Worm (Caenorhabditis elegans): ENCODE results near the gene W08F4.3.
"Not testable (repeated sequence)": the region's sequence is repeated elsewhere in the genome, so short reads cannot be mapped to it uniquely, and the experiment has no call there.

Gene W08F4.3

ce11 chrII:580189-580643, at the start of gene W08F4.3, which contains the start of gene cdc-37:
TSS of gene W08F4.3 (plus strand) at chrII:580602.
TSS of gene cdc-37 (minus strand) at chrII:580593.
- TF ChIP-seq mab-5 (tag; optimal IDR thresholded peaks at IDR 0.05) (no peak), ces-1 (GFP tag; optimal IDR thresholded peaks at IDR 0.05) (peak; percentile 31), unc-120 (tag; optimal IDR thresholded peaks at IDR 0.05; ENCODE audit: poor library complexity, severe bottlenecking) (peak; percentile 98)

- TF ChIP-seq elt-1 (tag; optimal IDR thresholded peaks at IDR 0.05; ENCODE audit: borderline replicate concordance, insufficient read depth); ceh-83 (GFP tag; optimal IDR thresholded peaks at IDR 0.05); hlh-1 (tag; optimal IDR thresholded peaks at IDR 0.05): not testable (repeated sequence)
Measured at ce11 chrII:535226-535625, 45.2 kb upstream of the W08F4.3 start, which contains the start of gene T27A1.3. TSS of gene T27A1.3 (plus strand) at chrII:535526.

DNA sequence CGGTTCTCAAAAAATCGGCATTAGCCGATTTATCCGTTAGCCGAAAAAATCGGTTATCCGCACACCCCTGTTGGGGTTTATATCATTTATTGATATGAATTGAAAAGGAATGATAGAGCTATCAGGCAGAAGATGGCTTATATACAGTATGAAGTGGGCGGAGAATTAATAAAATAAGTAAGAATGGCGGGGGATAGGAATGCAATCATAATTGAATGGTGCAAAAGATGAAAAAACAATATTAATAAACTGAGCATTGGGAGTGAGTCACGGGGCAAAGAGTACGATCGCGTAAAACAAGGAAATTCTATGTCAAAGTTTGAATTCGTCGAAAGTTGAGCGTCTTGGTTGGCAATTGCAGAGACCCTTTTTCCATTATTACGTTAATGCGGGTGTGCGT, 43.6 kb upstream of the W08F4.3 start, which contains the start of gene T27A1.2:
T27A1.2 (minus strand) TSS at position 101 of the 400 bp plus-strand sequence.
- TF ChIP-seq sem-2 (GFP tag; optimal IDR thresholded peaks at IDR 0.05) (no peak), unc-62 (GFP tag; optimal IDR thresholded peaks at IDR 0.05) (no peak), ceh-43 (GFP tag; optimal IDR thresholded peaks at IDR 0.05) (no peak), pha-4 (tag; optimal IDR thresholded peaks at IDR 0.05) (no peak), lsy-2 (tag; optimal IDR thresholded peaks at IDR 0.05) (no peak)

ce11 chrII:542416-542815, 38.0 kb upstream of the W08F4.3 start:
- TF ChIP-seq mep-1 (tag; optimal IDR thresholded peaks at IDR 0.05) (no peak), nhr-12 (tag; optimal IDR thresholded peaks at IDR 0.05) (no peak), ceh-43 (GFP tag; optimal IDR thresholded peaks at IDR 0.05) (no peak), ces-1 (GFP tag; optimal IDR thresholded peaks at IDR 0.05) (no peak), sptf-1 (tag; optimal IDR thresholded peaks at IDR 0.05) (no peak), flh-1 (GFP tag; optimal IDR thresholded peaks at IDR 0.05) (no peak), sem-2 (GFP tag; optimal IDR thresholded peaks at IDR 0.05) (no peak), mls-2 (tag; optimal IDR thresholded peaks at IDR 0.05) (no peak), nhr-237 (tag; optimal IDR thresholded peaks at IDR 0.05) (no peak), bed-3 (GFP tag; optimal IDR thresholded peaks at IDR 0.05) (no peak), elt-1 (tag; optimal IDR thresholded peaks at IDR 0.05; ENCODE audit: borderline replicate concordance, insufficient read depth) (no peak)

DNA sequence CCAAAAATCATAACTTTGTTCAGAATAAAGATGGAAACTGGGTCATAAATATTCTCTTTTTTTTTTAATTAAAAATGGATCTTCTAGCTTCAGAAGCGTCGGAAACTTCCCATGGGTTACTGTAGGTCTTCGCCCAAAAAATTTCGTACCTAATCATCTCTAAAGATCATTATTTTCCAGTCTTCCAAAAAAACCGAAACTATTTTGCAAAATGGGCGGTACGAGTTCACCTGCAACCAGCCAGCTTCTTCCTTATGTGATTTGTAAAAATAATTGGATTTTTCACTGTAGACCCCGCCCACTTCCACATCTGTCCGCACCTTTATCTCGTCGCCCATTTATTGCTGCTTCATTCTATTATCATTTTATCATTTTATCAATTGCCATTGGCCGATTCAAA, 34.0 kb upstream of the W08F4.3 start, which contains the start of gene mlt-10:
mlt-10 (plus strand) TSS at position 301 of the 400 bp plus-strand sequence.
- TF ChIP-seq mab-5 (tag; optimal IDR thresholded peaks at IDR 0.05) (no peak), bed-3 (GFP tag; optimal IDR thresholded peaks at IDR 0.05) (no peak), snpc-4 (tag; optimal IDR thresholded peaks at IDR 0.05) (no peak), ceh-43 (GFP tag; optimal IDR thresholded peaks at IDR 0.05) (no peak), zip-8 (tag; optimal IDR thresholded peaks at IDR 0.05) (no peak), sem-2 (GFP tag; optimal IDR thresholded peaks at IDR 0.05) (no peak), mls-2 (tag; optimal IDR thresholded peaks at IDR 0.05) (no peak), nhr-28 (tag; optimal IDR thresholded peaks at IDR 0.05) (no peak)

ce11 chrII:549501-549900, 30.9 kb upstream of the W08F4.3 start:
- no peak for TF ChIP-seq mep-1 (tag; optimal IDR thresholded peaks at IDR 0.05)
- TF ChIP-seq ztf-11 (tag; optimal IDR thresholded peaks at IDR 0.05), result no peak
- TF ChIP-seq pha-4 (tag; optimal IDR thresholded peaks at IDR 0.05), result no peak
- TF ChIP-seq ces-1 (GFP tag; optimal IDR thresholded peaks at IDR 0.05), result no peak
- no peak for TF ChIP-seq nhr-2 (tag; optimal IDR thresholded peaks at IDR 0.05)
- no peak for TF ChIP-seq mls-2 (tag; optimal IDR thresholded peaks at IDR 0.05)
- no peak for TF ChIP-seq snpc-4 (tag; optimal IDR thresholded peaks at IDR 0.05)
- no peak for TF ChIP-seq flh-1 (GFP tag; optimal IDR thresholded peaks at IDR 0.05)
- TF ChIP-seq nhr-237 (tag; optimal IDR thresholded peaks at IDR 0.05), result no peak
- TF ChIP-seq unc-39 (tag; optimal IDR thresholded peaks at IDR 0.05), result no peak
- no peak for TF ChIP-seq unc-120 (tag; optimal IDR thresholded peaks at IDR 0.05; ENCODE audit: poor library complexity, severe bottlenecking)
- TF ChIP-seq hlh-1 (tag; optimal IDR thresholded peaks at IDR 0.05), result no peak
- TF ChIP-seq zip-8 (tag; optimal IDR thresholded peaks at IDR 0.05), result no peak

DNA sequence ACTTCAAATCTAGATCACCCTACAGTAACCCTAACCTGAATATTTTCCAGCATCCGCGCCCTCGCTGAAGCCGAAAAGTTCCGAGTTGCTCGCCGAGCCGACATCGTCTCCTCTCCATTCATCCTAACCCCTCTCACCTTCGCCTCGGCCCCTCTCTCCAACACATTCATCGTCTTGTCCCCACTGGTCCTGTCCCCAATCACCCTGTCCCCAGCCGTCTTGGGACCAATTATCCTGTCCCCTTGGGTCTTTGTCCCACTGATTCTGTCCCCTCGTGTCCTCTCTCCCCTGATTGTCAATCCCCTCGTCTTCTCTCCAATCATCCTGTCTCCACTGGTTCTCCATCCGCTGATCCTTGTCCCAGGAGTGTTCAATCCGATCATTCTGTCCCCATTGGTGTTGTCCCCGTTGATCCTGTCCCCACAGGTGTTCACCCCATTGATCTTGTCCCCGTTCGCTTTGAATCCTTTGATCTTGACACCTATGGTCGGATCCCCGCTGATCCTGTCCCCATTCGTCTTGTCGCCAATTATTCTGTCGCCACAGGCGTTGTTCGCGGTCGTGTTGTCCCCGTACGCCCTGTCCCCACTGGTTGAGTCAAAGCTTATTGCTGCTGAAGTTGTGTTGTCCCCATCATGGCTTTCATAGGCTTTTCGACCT, 29.0 kb upstream of the W08F4.3 start, which contains the start of gene lips-7:
lips-7 (plus strand) TSS at position 610 of the 660 bp plus-strand sequence.
- TF ChIP-seq drap-1 (GFP tag; optimal IDR thresholded peaks at IDR 0.05) (no peak), ceh-43 (GFP tag; optimal IDR thresholded peaks at IDR 0.05) (no peak), elt-1 (tag; optimal IDR thresholded peaks at IDR 0.05; ENCODE audit: borderline replicate concordance, insufficient read depth) (no peak), lin-32 (GFP tag; optimal IDR thresholded peaks at IDR 0.05) (no peak), unc-120 (tag; optimal IDR thresholded peaks at IDR 0.05; ENCODE audit: poor library complexity, severe bottlenecking) (no peak), ces-1 (GFP tag; optimal IDR thresholded peaks at IDR 0.05) (no peak), unc-39 (tag; optimal IDR thresholded peaks at IDR 0.05) (no peak), snpc-4 (tag; optimal IDR thresholded peaks at IDR 0.05) (no peak), nhr-76 (tag; optimal IDR thresholded peaks at IDR 0.05) (no peak), unc-62 (GFP tag; optimal IDR thresholded peaks at IDR 0.05) (no peak)

Measured in whole organism, mixed stage, embryonic.